Worm (Caenorhabditis elegans): ENCODE measurements around the gene F35C5.12.

The F35C5.12 gene

ce11 chrII:12879758-12880157, 34.6 kb downstream of the F35C5.12 start (continued):
- TF ChIP-seq tra-1 (GFP tag; IDR thresholded peaks at IDR 0.05) = 0 out of 2 replicates have a peak, but pooled peaks have one; percentile 48
- no peak for TF ChIP-seq nhr-11 (tag; optimal IDR thresholded peaks at IDR 0.05)
- peak; percentile 67 for TF ChIP-seq php-3 (GFP tag; IDR thresholded peaks at IDR 0.05)
- TF ChIP-seq nhr-28 (tag; optimal IDR thresholded peaks at IDR 0.05) = peak; percentile 39

- no peak for TF ChIP-seq madf-5 (GFP tag; IDR thresholded peaks at IDR 0.05)
- no peak for TF ChIP-seq unc-62 (GFP tag; optimal IDR thresholded peaks at IDR 0.05 in 1 of 2)
- TF ChIP-seq unc-62 (tag; optimal IDR thresholded peaks at IDR 0.05) = no peak
- peak; percentile 75 for TF ChIP-seq pqm-1 (tag; optimal IDR thresholded peaks at IDR 0.05)
- 0 out of 2 replicates have a peak, but pooled peaks have one; percentile 19 for TF ChIP-seq mdt-29 (GFP tag; IDR thresholded peaks at IDR 0.05)
- no peak for TF ChIP-seq skn-1 (tag; optimal IDR thresholded peaks at IDR 0.05)
- peak; percentile 33 for TF ChIP-seq set-16 (GFP tag; IDR thresholded peaks at IDR 0.05)
- peak; percentile 93 for TF ChIP-seq dmd-6 (GFP tag; IDR thresholded peaks at IDR 0.05)
- TF ChIP-seq D1046.2 (GFP tag; IDR thresholded peaks at IDR 0.05) = no peak
- no peak for TF ChIP-seq nhr-25 (tag; optimal IDR thresholded peaks at IDR 0.05; ENCODE audit: borderline replicate concordance, insufficient read depth)
- TF ChIP-seq lin-15B (tag; optimal IDR thresholded peaks at IDR 0.05) = no peak
- TF ChIP-seq nhr-28 (tag; optimal IDR thresholded peaks at IDR 0.05) = peak; percentile 88
- peak; percentile 37 for TF ChIP-seq lin-38 (GFP tag; IDR thresholded peaks at IDR 0.05)
- TF ChIP-seq aha-1 (tag) = peak; percentile 98
- TF ChIP-seq T26A8.4 (GFP tag; IDR thresholded peaks at IDR 0.05) = 0 out of 2 replicates have a peak, but pooled peaks have one; percentile 44
- TF ChIP-seq tra-1 (GFP tag; IDR thresholded peaks at IDR 0.05) = peak; percentile 85
- no peak for TF ChIP-seq unc-39 (tag; optimal IDR thresholded peaks at IDR 0.05)
- peak; percentile 62 for TF ChIP-seq nhr-48 (tag; optimal IDR thresholded peaks at IDR 0.05)
- TF ChIP-seq saeg-2 (GFP tag; IDR thresholded peaks at IDR 0.05) = no peak
- peak; percentile 45; the same call in 1 of the 2 replicates for TF ChIP-seq pha-4 (GFP tag; IDR thresholded peaks at IDR 0.05)
- no peak for TF ChIP-seq pha-4 (tag; optimal IDR thresholded peaks at IDR 0.05)
- TF ChIP-seq hmg-1.1 (GFP tag; IDR thresholded peaks at IDR 0.05) = peak; percentile 45; the same call in 1 of the 2 replicates
- peak; percentile 43 to 90 for TF ChIP-seq mdl-1 (tag; optimal IDR thresholded peaks at IDR 0.05)
- TF ChIP-seq vab-7 (GFP tag; IDR thresholded peaks at IDR 0.05) = no peak
- TF ChIP-seq hlh-11 (tag; optimal IDR thresholded peaks at IDR 0.05) = peak; percentile 95
- TF ChIP-seq nhr-10 (tag; optimal IDR thresholded peaks at IDR 0.05) = peak; percentile 56
- TF ChIP-seq mep-1 (tag; optimal IDR thresholded peaks at IDR 0.05) = peak; percentile 68
- TF ChIP-seq ceh-62 (tag; optimal IDR thresholded peaks at IDR 0.05) = no peak
- peak; percentile 52; the same call in 1 of the 2 replicates for TF ChIP-seq lin-1 (GFP tag; IDR thresholded peaks at IDR 0.05)
- no peak for TF ChIP-seq sdz-12 (GFP tag; optimal IDR thresholded peaks at IDR 0.05)
- TF ChIP-seq lin-13 (GFP tag; optimal IDR thresholded peaks at IDR 0.05) = peak; percentile 26
- peak; percentile 72 to 85 for TF ChIP-seq daf-16 (GFP tag; optimal IDR thresholded peaks at IDR 0.05)
- peak; percentile 99 for TF ChIP-seq daf-16 (tag; optimal IDR thresholded peaks at IDR 0.05)
- TF ChIP-seq dve-1 (tag; optimal IDR thresholded peaks at IDR 0.05; ENCODE audit: insufficient read depth) = peak; percentile 92
- no peak for TF ChIP-seq ceh-44 (GFP tag; IDR thresholded peaks at IDR 0.05)
- TF ChIP-seq hif-1 (tag; optimal IDR thresholded peaks at IDR 0.05) = peak; percentile 63 to 99
- TF ChIP-seq nhr-77 (tag; optimal IDR thresholded peaks at IDR 0.05) = peak; percentile 72
- TF ChIP-seq madf-9 (GFP tag; conservative IDR thresholded peaks at IDR 0.05) = 0 out of 2 replicates have a peak, but pooled peaks have one; percentile 18
- TF ChIP-seq nhr-6 (tag; optimal IDR thresholded peaks at IDR 0.05) = peak; percentile 58
- TF ChIP-seq duxl-1 (tag; optimal IDR thresholded peaks at IDR 0.05; ENCODE audit: poor library complexity) = no peak
- peak; percentile 43 for TF ChIP-seq mes-2 (tag; optimal IDR thresholded peaks at IDR 0.05; ENCODE audit: poor library complexity, severe bottlenecking)
- no peak for TF ChIP-seq zag-1 (tag; optimal IDR thresholded peaks at IDR 0.05)
- no peak for TF ChIP-seq Y105C5A.15 (GFP tag; IDR thresholded peaks at IDR 0.05)
- 0 out of 2 replicates have a peak, but pooled peaks have one; percentile 37 for TF ChIP-seq zfp-3 (GFP tag; conservative IDR thresholded peaks at IDR 0.05)
- TF ChIP-seq cey-2 (tag; optimal IDR thresholded peaks at IDR 0.05; ENCODE audit: borderline replicate concordance, insufficient read depth) = no peak
- peak; percentile 14 for TF ChIP-seq ama-1 (optimal IDR thresholded peaks at IDR 0.05)
- TF ChIP-seq lin-29 (GFP tag; IDR thresholded peaks at IDR 0.05) = no peak
Observed at ce11 chrII:12878697-12879096, 35.7 kb downstream of the F35C5.12 start.
